Fruit fly (Drosophila melanogaster) whole organism, adult: ENCODE data around the gene CG15545.
A peak's percentile ranks its signal among the peaks of the same experiment; 100 is the strongest.

ENCODE experiments used
- CG11617 ChIP-seq: fragments of 200-800 bp; sonication (Bioruptor generic); optimal IDR thresholded peaks from 2 replicates; lab custom pipeline; 2017; ENCODE audit warnings: mild to moderate bottlenecking, missing biosample characterization, missing genetic modification reagents, missing genetic modification characterization
- CG12768 ChIP-seq: fragments of 200-800 bp; sonication (Bioruptor generic); optimal IDR thresholded peaks from 2 replicates; lab custom pipeline; 2017; ENCODE audit warnings: missing biosample characterization, missing genetic modification characterization, mild to moderate bottlenecking, moderate library complexity, missing genetic modification reagents
- CG14711 ChIP-seq: fragments of 200-800 bp; sonication (Bioruptor generic); optimal IDR thresholded peaks from 2 replicates; lab custom pipeline; 2018; ENCODE audit warnings: missing biosample characterization, mild to moderate bottlenecking, missing genetic modification characterization, moderate library complexity
- CG1620 ChIP-seq: fragments of 200-800 bp; sonication (Bioruptor generic); optimal IDR thresholded peaks from 2 replicates; lab custom pipeline; 2016; ENCODE audit warnings: missing biosample characterization, missing genetic modification characterization
- CG7045 ChIP-seq: fragments of 200-800 bp; sonication (Bioruptor generic); optimal IDR thresholded peaks from 2 replicates; lab custom pipeline; 2017; ENCODE audit warnings: missing biosample characterization, mild to moderate bottlenecking, missing genetic modification characterization
- Hr96 ChIP-seq: fragments of 200-800 bp; sonication (Bioruptor generic); optimal IDR thresholded peaks from 2 replicates; lab custom pipeline; 2016; ENCODE audit warnings: missing biosample characterization, missing genetic modification characterization
- Mnt ChIP-seq: fragments of 200-800 bp; sonication (Bioruptor generic); optimal IDR thresholded peaks from 2 replicates; lab custom pipeline; 2016; ENCODE audit warnings: missing biosample characterization, mild to moderate bottlenecking, missing genetic modification characterization
- bab1 ChIP-seq: fragments of 200-800 bp; sonication (Bioruptor generic); optimal IDR thresholded peaks from 3 replicates; lab custom pipeline; 2019; ENCODE audit warnings: missing biosample characterization, mild to moderate bottlenecking, missing genetic modification characterization, moderate library complexity
- cnc ChIP-seq, 2 experiments: fragments of >200 bp; optimal IDR thresholded peaks; 2 replicates each; lab custom pipeline; 2017
- kay ChIP-seq: fragments of 200-800 bp; sonication (Bioruptor generic); peaks from one replicate; lab custom pipeline; 2016; ENCODE audit warnings: missing biosample characterization, missing genetic modification characterization, borderline replicate concordance
- tj ChIP-seq: fragments of 200-800 bp; sonication (Bioruptor generic); optimal IDR thresholded peaks from 3 replicates; lab custom pipeline; 2017; ENCODE audit warnings: missing biosample characterization, mild to moderate bottlenecking, missing genetic modification characterization, moderate library complexity

dm6 chr3R:30913704-30914103 is 41.6 kb upstream of the CG15545 start:
- no peak for TF ChIP-seq kay (GFP tag; lab: Kevin White, UChicago)
- TF ChIP-seq tj (GFP tag; lab: Kevin White, UChicago): no peak
- no peak for TF ChIP-seq cnc (optimal IDR thresholded peaks at IDR 0.05; lab: Kevin White, UChicago)
- no peak for TF ChIP-seq CG14711
- peak; percentile 37 for TF ChIP-seq CG12768 (GFP tag; lab: Kevin White, UChicago)
- TF ChIP-seq CG11617 (GFP tag; lab: Kevin White, UChicago): peak; percentile 39
- TF ChIP-seq bab1 (GFP tag; lab: Kevin White, UChicago): no peak
- TF ChIP-seq Mnt (GFP tag; lab: Kevin White, UChicago): no peak
- TF ChIP-seq CG1620 (GFP tag; lab: Kevin White, UChicago): no peak
- TF ChIP-seq Hr96 (GFP tag; lab: Kevin White, UChicago): no peak
- peak; percentile 62 for TF ChIP-seq CG7045 (GFP tag; lab: Kevin White, UChicago)
